Worm (Caenorhabditis elegans) whole organism, L4 larva: Measurements from ENCODE around the gene sri-72.
A peak's percentile ranks its signal among the peaks of the same experiment; 100 is the strongest.

Experiments used
- D1046.2 ChIP-seq: fragments of 200-800 bp; sonication (Bioruptor generic); IDR thresholded peaks from 2 replicates; pipeline ENCODE4 v1.3.6; 2022; ENCODE audit warnings: missing genetic modification characterization, missing compliant biosample characterization
- F44E2.7 ChIP-seq: fragments of 200-800 bp; sonication (Bioruptor generic); IDR thresholded peaks from 2 replicates; pipeline ENCODE4 v2.1.2; 2022; ENCODE audit warnings: missing genetic modification characterization, missing compliant biosample characterization
- F49E8.2 ChIP-seq: sonication (generic microtip); optimal IDR thresholded peaks from 2 replicates; lab custom pipeline; 2016; ENCODE audit warnings: missing compliant biosample characterization, mild to moderate bottlenecking, missing genetic modification characterization, borderline replicate concordance
- T20F7.1 ChIP-seq: fragments of 200-800 bp; sonication (Bioruptor generic); optimal IDR thresholded peaks from 2 replicates; lab custom pipeline; 2018; ENCODE audit warnings: mild to moderate bottlenecking, missing genetic modification characterization, missing compliant biosample characterization
- Y75B8A.6 ChIP-seq: fragments of 200-800 bp; sonication (Bioruptor generic); IDR thresholded peaks from 2 replicates; pipeline ENCODE4 v1.3.6; 2022; ENCODE audit warnings: missing genetic modification reagents, missing genetic modification characterization, missing compliant biosample characterization
- ZK546.5 ChIP-seq, 2 experiments: sonication (generic microtip); optimal IDR thresholded peaks; 2 replicates each; lab custom pipeline; 2017; ENCODE audit warnings: missing biosample characterization in 2 of 2, missing genetic modification characterization in 2 of 2
- ama-1 ChIP-seq: fragments of 150-350 bp; optimal IDR thresholded peaks from 2 replicates; lab custom pipeline; 2014; ENCODE audit warnings: inconsistent platforms, mixed read lengths
- ceh-62 ChIP-seq: sonication (generic microtip); optimal IDR thresholded peaks from 2 replicates; lab custom pipeline; 2017; ENCODE audit warnings: missing biosample characterization, missing genetic modification characterization
- daf-16 ChIP-seq, 3 experiments: sonication (generic microtip); optimal IDR thresholded peaks; 2 replicates each; lab custom pipeline; 2016 to 2017; ENCODE audit warnings: missing genetic modification characterization in 3 of 3, missing genetic modification reagents in 3 of 3, mild to moderate bottlenecking in 2 of 3, missing compliant biosample characterization in 2 of 3, missing biosample characterization in 1 of 3, moderate library complexity in 1 of 3
- dmd-6 ChIP-seq: fragments of 200-800 bp; sonication (Bioruptor generic); IDR thresholded peaks from 2 replicates; pipeline ENCODE4 v1.3.6; 2022; ENCODE audit warnings: missing genetic modification reagents, missing genetic modification characterization, missing compliant biosample characterization
- dmd-8 ChIP-seq: fragments of 200-800 bp; sonication (Bioruptor generic); IDR thresholded peaks from 2 replicates; pipeline ENCODE4 v1.3.6; 2022; ENCODE audit warnings: missing genetic modification characterization, missing compliant biosample characterization
- dpl-1 ChIP-seq: fragments of 150-350 bp; optimal IDR thresholded peaks from 2 replicates; lab custom pipeline; 2014; ENCODE audit warnings: missing biosample characterization, missing genetic modification reagents, missing genetic modification characterization
- egl-43 ChIP-seq: fragments of 200-800 bp; sonication (Bioruptor generic); IDR thresholded peaks from 2 replicates; pipeline ENCODE4 v1.3.6; 2022; ENCODE audit warnings: missing genetic modification reagents, missing genetic modification characterization, missing compliant biosample characterization
- gei-8 ChIP-seq: fragments of 200-800 bp; sonication (Bioruptor generic); optimal IDR thresholded peaks from 2 replicates; lab custom pipeline; 2018; ENCODE audit warnings: mild to moderate bottlenecking, missing genetic modification characterization, missing compliant biosample characterization
- hif-1 ChIP-seq, 2 experiments: sonication (generic microtip); optimal IDR thresholded peaks; 2 replicates each; lab custom pipeline; 2016 to 2017; ENCODE audit warnings: missing compliant biosample characterization in 2 of 2, missing genetic modification characterization in 2 of 2, missing genetic modification reagents in 2 of 2, missing genotype in 2 of 2, mild to moderate bottlenecking in 1 of 2
- hlh-11 ChIP-seq: fragments of 200-800 bp; sonication (Bioruptor generic); optimal IDR thresholded peaks from 2 replicates; lab custom pipeline; 2018; ENCODE audit warnings: mild to moderate bottlenecking, missing genetic modification characterization, missing compliant biosample characterization
- hlh-30 ChIP-seq: sonication (generic microtip); optimal IDR thresholded peaks from 2 replicates; lab custom pipeline; 2017; ENCODE audit warnings: antibody characterized with exemption, mild to moderate bottlenecking, missing genetic modification characterization, missing compliant biosample characterization; ENCODE audit not compliant: insufficient read depth
- hmg-1.1 ChIP-seq: fragments of 200-800 bp; sonication (Bioruptor generic); IDR thresholded peaks from 2 replicates; pipeline ENCODE4 v1.3.6; 2022; ENCODE audit warnings: missing genetic modification reagents, missing genetic modification characterization, missing compliant biosample characterization
- lin-13 ChIP-seq: fragments of 150-350 bp; optimal IDR thresholded peaks from 2 replicates; lab custom pipeline; 2014; ENCODE audit warnings: missing biosample characterization, missing genetic modification reagents, missing genetic modification characterization
- madf-5 ChIP-seq, 2 experiments: fragments of 200-800 bp; sonication (Bioruptor generic); IDR thresholded peaks; 2 replicates each; pipeline ENCODE4 v1.3.6; 2022; ENCODE audit warnings: missing compliant biosample characterization in 2 of 2, missing genetic modification characterization in 2 of 2
- mdl-1 ChIP-seq, 2 experiments: fragments of 150-350 bp in 1 of 2; sonication (generic microtip) in 1 of 2; optimal IDR thresholded peaks; 2 replicates each; lab custom pipeline; 2014 to 2017; ENCODE audit warnings: missing biosample characterization in 2 of 2, missing genetic modification characterization in 2 of 2
- mdt-29 ChIP-seq: fragments of 200-800 bp; sonication (Bioruptor generic); IDR thresholded peaks from 2 replicates; pipeline ENCODE4 v1.3.6; 2022; ENCODE audit warnings: missing genetic modification reagents, missing genetic modification characterization, missing compliant biosample characterization
- mes-2 ChIP-seq: sonication (generic microtip); optimal IDR thresholded peaks from 2 replicates; lab custom pipeline; 2016; ENCODE audit warnings: missing genotype, mild to moderate bottlenecking, missing genetic modification characterization, missing compliant biosample characterization; ENCODE audit not compliant: poor library complexity, severe bottlenecking
- mxl-3 ChIP-seq: fragments of 200-800 bp; sonication (Bioruptor generic); optimal IDR thresholded peaks from 2 replicates; lab custom pipeline; 2018; ENCODE audit warnings: mild to moderate bottlenecking, missing genetic modification characterization, missing compliant biosample characterization
- nhr-25 ChIP-seq: sonication (generic microtip); optimal IDR thresholded peaks from 2 replicates; lab custom pipeline; 2017; ENCODE audit warnings: missing genetic modification characterization, mild to moderate bottlenecking, missing compliant biosample characterization, antibody characterized with exemption, moderate library complexity, borderline replicate concordance; ENCODE audit not compliant: insufficient read depth
- nhr-77 ChIP-seq: fragments of 150-350 bp; optimal IDR thresholded peaks from 2 replicates; lab custom pipeline; 2014; ENCODE audit warnings: missing biosample characterization, missing genetic modification characterization
- pha-4 ChIP-seq, 2 experiments: fragments of 150-350 bp in 1 of 2; fragments of 200-800 bp in 1 of 2; sonication (Bioruptor generic) in 1 of 2; IDR thresholded peaks in 1 of 2; optimal IDR thresholded peaks in 1 of 2; 2 replicates each; pipeline versions ENCODE4 v1.3.6 to Lab custom; 2014 to 2022; ENCODE audit warnings: missing genetic modification characterization in 2 of 2, missing genetic modification reagents in 2 of 2, missing biosample characterization in 1 of 2, missing compliant biosample characterization in 1 of 2
- php-3 ChIP-seq: fragments of 200-800 bp; sonication (Bioruptor generic); IDR thresholded peaks from 2 replicates; pipeline ENCODE4 v1.3.6; 2022; ENCODE audit warnings: missing genetic modification reagents, missing genetic modification characterization, missing compliant biosample characterization
- pqm-1 ChIP-seq: sonication (generic microtip); optimal IDR thresholded peaks from 2 replicates; lab custom pipeline; 2017; ENCODE audit warnings: missing biosample characterization, missing genetic modification characterization
- rbr-2 ChIP-seq: sonication (generic microtip); optimal IDR thresholded peaks from 2 replicates; lab custom pipeline; 2016; ENCODE audit warnings: missing genotype, missing genetic modification characterization, missing compliant biosample characterization
- set-16 ChIP-seq: fragments of 200-800 bp; sonication (Bioruptor generic); IDR thresholded peaks from 2 replicates; pipeline ENCODE4 v1.3.6; 2022; ENCODE audit warnings: missing genetic modification reagents, missing genetic modification characterization, missing compliant biosample characterization
- skn-1 ChIP-seq: fragments of 150-350 bp; optimal IDR thresholded peaks from 2 replicates; lab custom pipeline; 2014; ENCODE audit warnings: missing biosample characterization, missing genetic modification characterization
- spr-3 ChIP-seq: fragments of 200-800 bp; sonication (Bioruptor generic); optimal IDR thresholded peaks from 2 replicates; lab custom pipeline; 2018; ENCODE audit warnings: mild to moderate bottlenecking, missing genetic modification characterization, missing compliant biosample characterization
- unc-130 ChIP-seq: sonication (generic microtip); optimal IDR thresholded peaks from 2 replicates; lab custom pipeline; 2016; ENCODE audit warnings: missing genetic modification reagents, missing genetic modification characterization, missing compliant biosample characterization
- zag-1 ChIP-seq: fragments of 150-350 bp; optimal IDR thresholded peaks from 2 replicates; lab custom pipeline; 2014; ENCODE audit warnings: missing biosample characterization, missing genetic modification characterization
- zfp-2 ChIP-seq: sonication (generic microtip); optimal IDR thresholded peaks from 2 replicates; lab custom pipeline; 2016; ENCODE audit warnings: mild to moderate bottlenecking, missing genetic modification characterization, missing compliant biosample characterization
- zfp-3 ChIP-seq: fragments of 200-800 bp; sonication (Bioruptor generic); conservative IDR thresholded peaks from 2 replicates; pipeline ENCODE4 v1.3.6; 2022; ENCODE audit warnings: missing genetic modification reagents, missing genetic modification characterization, missing compliant biosample characterization
- zip-2 ChIP-seq: fragments of 150-350 bp; optimal IDR thresholded peaks from 2 replicates; lab custom pipeline; 2014; ENCODE audit warnings: missing biosample characterization, missing genetic modification characterization
- ztf-11 ChIP-seq: fragments of 150-350 bp; optimal IDR thresholded peaks from 2 replicates; lab custom pipeline; 2014; ENCODE audit warnings: missing biosample characterization, missing genetic modification characterization

The sri-72 gene

ce11 chrV:532046-532445 is 36.0 kb downstream of the sri-72 start, which contains the start of gene nhr-58 (continued):
- TF ChIP-seq mes-2 (peak; percentile 76), hlh-11 (tag; lab: Kevin White, UChicago) (peak; percentile 96), ztf-11 (tag; lab: Kevin White, UChicago) (no peak), mdl-1 (tag; optimal IDR thresholded peaks at IDR 0.05; lab: Kevin White, UChicago) (peak; percentile 74 to 86), hmg-1.1 (0 out of 2 replicates have a peak, but pooled peaks have one; percentile 28), dmd-6 (peak; percentile 97), Y75B8A.6 (no peak), hif-1 (tag; optimal IDR thresholded peaks at IDR 0.05; lab: Kevin White, UChicago) (peak in 1 of 2 experiments; percentile 42), pqm-1 (tag; lab: Kevin White, UChicago) (peak; percentile 76), rbr-2 (tag; lab: Kevin White, UChicago) (peak; percentile 4), pha-4 (GFP tag; IDR thresholded peaks at IDR 0.05; lab: Robert Waterston, UW) (no peak), pha-4 (tag; optimal IDR thresholded peaks at IDR 0.05; lab: Kevin White, UChicago) (peak; percentile 52), T20F7.1 (GFP tag; lab: Kevin White, UChicago) (no peak), nhr-77 (tag; lab: Kevin White, UChicago) (peak; percentile 92), nhr-25 (tag; lab: Kevin White, UChicago) (peak; percentile 59), dmd-8 (no peak), php-3 (GFP tag; lab: Robert Waterston, UW) (no peak), dpl-1 (GFP tag; lab: Kevin White, UChicago) (peak; percentile 16), zip-2 (tag; lab: Kevin White, UChicago) (peak; percentile 98), D1046.2 (GFP tag; lab: Robert Waterston, UW) (no peak)

- TF ChIP-seq F44E2.7 (GFP tag; lab: Robert Waterston, UW), result no peak
- no peak for TF ChIP-seq mdt-29 (GFP tag; lab: Robert Waterston, UW)
- no peak for TF ChIP-seq ceh-62 (tag; lab: Kevin White, UChicago)
- no peak for TF ChIP-seq set-16 (GFP tag; lab: Robert Waterston, UW)
- TF ChIP-seq zfp-3 (GFP tag; lab: Robert Waterston, UW), result no peak
Measured at ce11 chrV:527602-528001, 40.4 kb downstream of the sri-72 start, which contains the start of gene srw-108. Gene srw-108, plus strand, starts transcription at chrV:527902.

- TF ChIP-seq unc-130 (GFP tag; lab: Kevin White, UChicago), result no peak
- TF ChIP-seq gei-8 (GFP tag; lab: Kevin White, UChicago), result no peak
- no peak for TF ChIP-seq hif-1 (tag; optimal IDR thresholded peaks at IDR 0.05; lab: Kevin White, UChicago)
- no peak for TF ChIP-seq lin-13 (GFP tag; lab: Kevin White, UChicago)
- TF ChIP-seq skn-1 (tag; lab: Kevin White, UChicago), result no peak
- TF ChIP-seq spr-3 (GFP tag; lab: Kevin White, UChicago), result no peak
- no peak for TF ChIP-seq ZK546.5 (tag; optimal IDR thresholded peaks at IDR 0.05; lab: Kevin White, UChicago)
- no peak for TF ChIP-seq F49E8.2 (tag; lab: Kevin White, UChicago)
- no peak for TF ChIP-seq dmd-8
- TF ChIP-seq madf-5 (GFP tag; IDR thresholded peaks at IDR 0.05; lab: Robert Waterston, UW), result no peak
- TF ChIP-seq zag-1 (tag; lab: Kevin White, UChicago), result no peak
- no peak for TF ChIP-seq hlh-30
- no peak for TF ChIP-seq F44E2.7 (GFP tag; lab: Robert Waterston, UW)
- TF ChIP-seq egl-43 (GFP tag; lab: Robert Waterston, UW), result no peak
- TF ChIP-seq mxl-3, result no peak
- no peak for TF ChIP-seq zfp-2 (tag; lab: Kevin White, UChicago)
- no peak for TF ChIP-seq ama-1 (lab: Kevin White, UChicago)
- no peak for TF ChIP-seq daf-16 (GFP tag; optimal IDR thresholded peaks at IDR 0.05; lab: Kevin White, UChicago)
- no peak for TF ChIP-seq daf-16 (tag; optimal IDR thresholded peaks at IDR 0.05; lab: Kevin White, UChicago)
Measured at ce11 chrV:525040-525439, 43.0 kb downstream of the sri-72 start, which contains the start of gene R11G11.16. Gene R11G11.16, minus strand, starts transcription at chrV:525140.
